Fruit fly (Drosophila melanogaster): ENCODE measurements around the gene CG5386.

- no peak for TF ChIP-seq HLH106 (tag; optimal IDR thresholded peaks at IDR 0.05)
- no peak for TF ChIP-seq fru (GFP tag; optimal IDR thresholded peaks at IDR 0.05)
- TF ChIP-seq Myc (optimal IDR thresholded peaks at IDR 0.05): no peak
- no peak for TF ChIP-seq pan (optimal IDR thresholded peaks at IDR 0.05)
- no peak for TF ChIP-seq sage (GFP tag; optimal IDR thresholded peaks at IDR 0.05)
- no peak for TF ChIP-seq Hnf4 (GFP tag; optimal IDR thresholded peaks at IDR 0.05)
These were observed 10.4 kb downstream of the CG5386 start, which contains the start of gene CG13862 for dm6 chr3R:22331691-22332090.
